Worm (Caenorhabditis elegans) whole organism, late embryonic: ENCODE results near the gene F28C6.9.

Experiments used
- C38D4.7 ChIP-seq: fragments of 200-800 bp; sonication (Bioruptor generic); optimal IDR thresholded peaks from 2 replicates; lab custom pipeline; 2018; ENCODE audit warnings: mild to moderate bottlenecking, missing genetic modification characterization, moderate library complexity, missing compliant biosample characterization
- K02D7.2 ChIP-seq: sonication (generic microtip); optimal IDR thresholded peaks from 2 replicates; lab custom pipeline; 2017; ENCODE audit warnings: mild to moderate bottlenecking, missing genetic modification characterization, missing compliant biosample characterization
- K09A11.1 ChIP-seq: sonication (generic microtip); optimal IDR thresholded peaks from 2 replicates; lab custom pipeline; 2017; ENCODE audit warnings: antibody characterized with exemption, mild to moderate bottlenecking, missing genetic modification characterization, missing compliant biosample characterization; ENCODE audit not compliant: insufficient read depth
- T23F11.4 ChIP-seq: fragments of 200-800 bp; sonication (Bioruptor generic); optimal IDR thresholded peaks from 2 replicates; lab custom pipeline; 2018; ENCODE audit warnings: mild to moderate bottlenecking, missing genetic modification characterization, missing compliant biosample characterization
- Y22D7AL.16 ChIP-seq: sonication (generic microtip); optimal IDR thresholded peaks from 2 replicates; lab custom pipeline; 2016; ENCODE audit warnings: missing genetic modification characterization, missing compliant biosample characterization
- ahr-1 ChIP-seq: sonication (generic microtip); optimal IDR thresholded peaks from 2 replicates; lab custom pipeline; 2016; ENCODE audit warnings: missing genetic modification characterization, missing compliant biosample characterization
- ama-1 ChIP-seq: fragments of 150-350 bp; optimal IDR thresholded peaks from 2 replicates; lab custom pipeline; 2014
- ceh-14 ChIP-seq: sonication (generic microtip); optimal IDR thresholded peaks from 2 replicates; lab custom pipeline; 2016; ENCODE audit warnings: missing genotype, missing genetic modification characterization, missing compliant biosample characterization
- ceh-18 ChIP-seq: sonication (generic microtip); optimal IDR thresholded peaks from 2 replicates; lab custom pipeline; 2016; ENCODE audit warnings: missing genetic modification characterization, missing compliant biosample characterization
- ceh-2 ChIP-seq: sonication (generic microtip); optimal IDR thresholded peaks from 2 replicates; lab custom pipeline; 2016; ENCODE audit warnings: missing genotype, missing genetic modification characterization, missing compliant biosample characterization
- ceh-30 ChIP-seq: fragments of 150-350 bp; optimal IDR thresholded peaks from 2 replicates; lab custom pipeline; 2014; ENCODE audit warnings: missing biosample characterization, missing genetic modification characterization
- ceh-31 ChIP-seq: sonication (generic microtip); optimal IDR thresholded peaks from 2 replicates; lab custom pipeline; 2016; ENCODE audit warnings: missing genetic modification characterization, missing compliant biosample characterization
- ceh-45 ChIP-seq: fragments of 200-800 bp; sonication (Bioruptor generic); IDR thresholded peaks from 2 replicates; pipeline ENCODE4 v1.3.6; 2022; ENCODE audit warnings: missing genetic modification reagents, missing genetic modification characterization, missing compliant biosample characterization
- ceh-48 ChIP-seq: sonication (generic microtip); optimal IDR thresholded peaks from 2 replicates; lab custom pipeline; 2016; ENCODE audit warnings: missing genetic modification characterization, inconsistent platforms, missing compliant biosample characterization
- ceh-6 ChIP-seq: fragments of 200-800 bp; sonication (Bioruptor generic); optimal IDR thresholded peaks from 2 replicates; lab custom pipeline; 2018; ENCODE audit warnings: mild to moderate bottlenecking, missing genetic modification characterization, missing compliant biosample characterization
- ceh-9 ChIP-seq: sonication (generic microtip); optimal IDR thresholded peaks from 2 replicates; lab custom pipeline; 2016; ENCODE audit warnings: mild to moderate bottlenecking, missing genetic modification characterization, inconsistent platforms, missing compliant biosample characterization
- dmd-4 ChIP-seq: sonication (generic microtip); optimal IDR thresholded peaks from 2 replicates; lab custom pipeline; 2016; ENCODE audit warnings: borderline replicate concordance, missing genetic modification characterization, missing compliant biosample characterization
- dve-1 ChIP-seq: sonication (generic microtip); optimal IDR thresholded peaks from 2 replicates; lab custom pipeline; 2017; ENCODE audit warnings: antibody characterized with exemption, mild to moderate bottlenecking, missing genetic modification characterization, missing compliant biosample characterization
- ets-4 ChIP-seq: sonication (generic microtip); optimal IDR thresholded peaks from 2 replicates; lab custom pipeline; 2016; ENCODE audit warnings: missing genetic modification characterization, missing compliant biosample characterization
- fax-1 ChIP-seq: sonication (generic microtip); optimal IDR thresholded peaks from 2 replicates; lab custom pipeline; 2016; ENCODE audit warnings: missing genotype, missing genetic modification characterization, missing compliant biosample characterization
- fkh-10 ChIP-seq: fragments of 150-350 bp; optimal IDR thresholded peaks from 2 replicates; lab custom pipeline; 2014; ENCODE audit warnings: missing biosample characterization, missing genetic modification reagents, missing genetic modification characterization
- fkh-6 ChIP-seq: sonication (generic microtip); optimal IDR thresholded peaks from 2 replicates; lab custom pipeline; 2016; ENCODE audit warnings: missing genetic modification characterization, missing compliant biosample characterization
- hlh-13 ChIP-seq: fragments of 200-800 bp; sonication (Bioruptor generic); optimal IDR thresholded peaks from 2 replicates; lab custom pipeline; 2018; ENCODE audit warnings: mild to moderate bottlenecking, missing genetic modification characterization, missing compliant biosample characterization
- hlh-6 ChIP-seq: sonication (generic microtip); optimal IDR thresholded peaks from 2 replicates; lab custom pipeline; 2016; ENCODE audit warnings: missing genotype, missing genetic modification characterization, missing compliant biosample characterization
- lim-6 ChIP-seq: sonication (generic microtip); optimal IDR thresholded peaks from 2 replicates; lab custom pipeline; 2016; ENCODE audit warnings: missing genetic modification characterization, missing compliant biosample characterization
- madf-2 ChIP-seq: sonication (generic microtip); optimal IDR thresholded peaks from 2 replicates; lab custom pipeline; 2017; ENCODE audit warnings: missing genetic modification characterization, missing compliant biosample characterization
- mec-3 ChIP-seq: sonication (generic microtip); optimal IDR thresholded peaks from 2 replicates; lab custom pipeline; 2016; ENCODE audit warnings: borderline replicate concordance, missing genetic modification characterization, missing compliant biosample characterization
- nfya-1 ChIP-seq: sonication (generic microtip); optimal IDR thresholded peaks from 2 replicates; lab custom pipeline; 2017; ENCODE audit warnings: missing genetic modification characterization, mild to moderate bottlenecking, missing compliant biosample characterization, antibody characterized with exemption, moderate library complexity
- nhr-11 ChIP-seq: fragments of 150-350 bp; optimal IDR thresholded peaks from 2 replicates; lab custom pipeline; 2014; ENCODE audit warnings: missing biosample characterization, missing genetic modification characterization
- nhr-232 ChIP-seq: sonication (generic microtip); optimal IDR thresholded peaks from 2 replicates; lab custom pipeline; 2016; ENCODE audit warnings: missing genetic modification characterization, missing compliant biosample characterization
- npax-4 ChIP-seq: sonication (generic microtip); optimal IDR thresholded peaks from 2 replicates; lab custom pipeline; 2016; ENCODE audit warnings: missing genetic modification characterization, missing compliant biosample characterization
- odd-2 ChIP-seq: sonication (generic microtip); optimal IDR thresholded peaks from 2 replicates; lab custom pipeline; 2017; ENCODE audit warnings: antibody characterized with exemption, mild to moderate bottlenecking, missing genetic modification characterization, missing compliant biosample characterization
- pat-9 ChIP-seq: fragments of 200-800 bp; sonication (Bioruptor generic); optimal IDR thresholded peaks from 2 replicates; lab custom pipeline; 2018; ENCODE audit warnings: mild to moderate bottlenecking, missing genetic modification characterization, moderate library complexity, missing compliant biosample characterization
- pax-1 ChIP-seq: fragments of 150-350 bp; optimal IDR thresholded peaks from 2 replicates; lab custom pipeline; 2014; ENCODE audit warnings: missing biosample characterization, missing genetic modification characterization
- pha-4 ChIP-seq: fragments of 150-350 bp; optimal IDR thresholded peaks from 2 replicates; lab custom pipeline; 2018; ENCODE audit warnings: missing biosample characterization, missing genetic modification reagents, missing genetic modification characterization
- pqm-1 ChIP-seq: sonication (generic microtip); optimal IDR thresholded peaks from 2 replicates; lab custom pipeline; 2016; ENCODE audit warnings: missing genetic modification characterization, missing compliant biosample characterization
- pros-1 ChIP-seq: fragments of 150-350 bp; optimal IDR thresholded peaks from 2 replicates; lab custom pipeline; 2014; ENCODE audit warnings: missing biosample characterization, missing genetic modification reagents, missing genetic modification characterization
- ref-2 ChIP-seq: sonication (generic microtip); optimal IDR thresholded peaks from 2 replicates; lab custom pipeline; 2016; ENCODE audit warnings: missing genetic modification characterization, missing compliant biosample characterization
- sox-2 ChIP-seq: fragments of 200-800 bp; sonication (Bioruptor generic); IDR thresholded peaks from 2 replicates; pipeline ENCODE4 v1.3.6; 2022; ENCODE audit warnings: missing genetic modification reagents, missing genetic modification characterization, missing compliant biosample characterization
- sox-4 ChIP-seq: sonication (generic microtip); optimal IDR thresholded peaks from 2 replicates; lab custom pipeline; 2017; ENCODE audit warnings: mild to moderate bottlenecking, missing genetic modification characterization, inconsistent platforms, missing compliant biosample characterization
- syd-9 ChIP-seq: sonication (generic microtip); optimal IDR thresholded peaks from 2 replicates; lab custom pipeline; 2016; ENCODE audit warnings: mild to moderate bottlenecking, missing genetic modification characterization, moderate library complexity, missing compliant biosample characterization
- tbx-7 ChIP-seq: sonication (generic microtip); optimal IDR thresholded peaks from 2 replicates; lab custom pipeline; 2016; ENCODE audit warnings: missing genotype, missing genetic modification characterization, missing compliant biosample characterization
- unc-3 ChIP-seq, 2 experiments: fragments of 200-800 bp in 1 of 2; sonication (Bioruptor generic) in 1 of 2; sonication (generic microtip) in 1 of 2; conservative IDR thresholded peaks in 1 of 2; optimal IDR thresholded peaks in 1 of 2; 2 replicates each; pipeline versions ENCODE4 v1.3.6 to Lab custom; 2016 to 2022; ENCODE audit warnings: missing compliant biosample characterization in 2 of 2, missing genetic modification characterization in 2 of 2, missing genetic modification reagents in 1 of 2
- unc-86 ChIP-seq: sonication (generic microtip); optimal IDR thresholded peaks from 2 replicates; lab custom pipeline; 2016; ENCODE audit warnings: missing genetic modification characterization, missing compliant biosample characterization
- zip-5 ChIP-seq: sonication (generic microtip); optimal IDR thresholded peaks from 2 replicates; lab custom pipeline; 2016; ENCODE audit warnings: missing genetic modification characterization, missing compliant biosample characterization

F28C6.9 gene

DNA sequence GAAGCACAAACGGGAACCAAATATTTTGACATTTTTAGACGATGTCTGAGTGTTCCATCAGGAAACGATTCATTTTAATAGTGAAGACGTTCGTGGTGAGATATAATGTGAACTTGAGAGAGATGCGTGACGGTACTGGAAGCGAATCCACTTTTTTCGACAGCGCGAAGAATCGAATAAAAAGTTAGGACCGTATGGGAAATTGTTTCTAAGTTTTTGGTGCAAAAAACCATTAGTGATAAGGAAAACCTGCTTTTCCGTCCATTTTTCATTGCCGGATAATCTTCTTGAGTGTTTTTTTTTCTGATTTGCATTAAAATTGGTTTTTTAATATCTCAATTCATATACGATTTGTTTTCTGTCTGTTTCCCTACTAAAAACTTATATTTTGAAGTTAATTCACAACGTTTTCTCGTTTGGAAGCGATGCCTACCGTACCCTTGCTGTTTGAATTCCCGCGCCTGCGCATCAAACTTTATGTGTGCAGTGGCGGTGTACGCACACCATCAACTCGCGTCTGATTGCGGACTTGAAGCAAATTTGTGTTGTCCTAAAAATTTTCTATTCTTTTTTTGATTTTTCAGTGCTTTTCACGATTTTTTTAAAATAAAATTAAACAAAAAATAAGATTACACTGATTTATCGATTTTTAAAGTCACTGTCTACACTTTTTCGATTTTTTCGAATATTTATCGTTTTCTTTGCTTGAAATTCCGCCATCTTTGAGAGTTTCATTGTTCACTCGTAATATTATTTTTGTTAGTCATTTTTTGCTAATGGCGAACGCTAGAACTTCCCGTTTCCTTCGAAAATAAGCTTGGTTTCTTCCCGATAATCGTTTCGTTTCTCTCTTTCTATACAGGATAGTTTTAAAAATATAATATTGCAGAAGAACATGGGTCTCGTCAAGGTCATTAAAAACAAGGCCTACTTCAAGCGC lies 40.7 kb downstream of the F28C6.9 start, which contains the start of the genes col-38 and rpl-5 (continued):
- TF ChIP-seq pat-9 (tag; lab: Kevin White, UChicago) (no peak), Y22D7AL.16 (peak; percentile 26), ets-4 (peak; percentile 46), fax-1 (tag; lab: Kevin White, UChicago) (no peak), hlh-13 (GFP tag; lab: Kevin White, UChicago) (no peak), zip-5 (no peak), pax-1 (peak; percentile 80), dmd-4 (tag; lab: Kevin White, UChicago) (no peak), mec-3 (no peak), T23F11.4 (GFP tag; lab: Kevin White, UChicago) (no peak), C38D4.7 (GFP tag; lab: Kevin White, UChicago) (no peak), pqm-1 (tag; lab: Kevin White, UChicago) (no peak), ceh-31 (tag; lab: Kevin White, UChicago) (peak; percentile 74), ceh-48 (peak; percentile 0), unc-3 (GFP tag; conservative IDR thresholded peaks at IDR 0.05; lab: Robert Waterston, UW) (0 out of 2 replicates have a peak, but pooled peaks have one; percentile 17), unc-3 (tag; optimal IDR thresholded peaks at IDR 0.05; lab: Kevin White, UChicago) (no peak), pha-4 (tag; lab: Kevin White, UChicago) (no peak), ceh-2 (tag; lab: Kevin White, UChicago) (no peak), ceh-18 (tag; lab: Kevin White, UChicago) (peak; percentile 77), dve-1 (tag; lab: Kevin White, UChicago) (peak; percentile 68), fkh-10 (GFP tag; lab: Kevin White, UChicago) (no peak), fkh-6 (no peak), nfya-1 (tag; lab: Kevin White, UChicago) (peak; percentile 87), nhr-232 (no peak), ahr-1 (tag; lab: Kevin White, UChicago) (no peak), pros-1 (tag; lab: Kevin White, UChicago) (peak; percentile 10), ama-1 (lab: Kevin White, UChicago) (no peak), ceh-9 (tag; lab: Kevin White, UChicago) (no peak), ref-2 (tag; lab: Kevin White, UChicago) (peak; percentile 48), sox-2 (GFP tag; lab: Robert Waterston, UW) (no peak), K02D7.2 (no peak), syd-9 (tag; lab: Kevin White, UChicago) (no peak), ceh-30 (tag; lab: Kevin White, UChicago) (peak; percentile 76), sox-4 (tag; lab: Kevin White, UChicago) (no peak), unc-86 (tag; lab: Kevin White, UChicago) (no peak), lim-6 (tag; lab: Kevin White, UChicago) (no peak), odd-2 (no peak), ceh-45 (GFP tag; lab: Robert Waterston, UW) (no peak), tbx-7 (no peak), ceh-14 (no peak)

ce11 chrII:8568234-8568969 lies 41.6 kb downstream of the F28C6.9 start:
- no peak for TF ChIP-seq hlh-13 (GFP tag; lab: Kevin White, UChicago)
- no peak for TF ChIP-seq K09A11.1 (tag; lab: Kevin White, UChicago)
- TF ChIP-seq ceh-6 (GFP tag; lab: Kevin White, UChicago): no peak
- TF ChIP-seq hlh-6: peak; percentile 60
- TF ChIP-seq nhr-11 (tag; lab: Kevin White, UChicago): no peak
- no peak for TF ChIP-seq npax-4 (tag; lab: Kevin White, UChicago)
- no peak for TF ChIP-seq madf-2 (tag; lab: Kevin White, UChicago)
